Fruit fly (Drosophila melanogaster) whole organism, embryonic: Measurements from ENCODE around the gene CG18675.

ENCODE experiments used
- Antp ChIP-seq: fragments of 200-800 bp; sonication (Bioruptor generic); optimal IDR thresholded peaks from 3 replicates; lab custom pipeline; 2016; ENCODE audit warnings: missing biosample characterization, missing genetic modification characterization
- Atf6 ChIP-seq: fragments of 200-800 bp; sonication (Bioruptor generic); IDR thresholded peaks from 2 replicates; pipeline ENCODE4 v1.3.6; 2022; ENCODE audit warnings: missing biosample characterization, missing genetic modification characterization
- CG10654 ChIP-seq: fragments of 200-800 bp; sonication (Bioruptor generic); optimal IDR thresholded peaks from 2 replicates; lab custom pipeline; 2016; ENCODE audit warnings: missing biosample characterization, missing genetic modification characterization
- CG10959 ChIP-seq: fragments of 200-800 bp; sonication (Bioruptor generic); IDR thresholded peaks from 2 replicates; pipeline ENCODE4 v1.3.6; 2022; ENCODE audit warnings: missing biosample characterization, missing genetic modification characterization
- CG10979 ChIP-seq: fragments of 200-800 bp; sonication (Bioruptor generic); optimal IDR thresholded peaks from 2 replicates; lab custom pipeline; 2018; ENCODE audit warnings: missing biosample characterization, mild to moderate bottlenecking, missing genetic modification characterization, moderate library complexity
- CG12071 ChIP-seq: fragments of 200-800 bp; sonication (Bioruptor generic); optimal IDR thresholded peaks from 3 replicates; lab custom pipeline; 2018; ENCODE audit warnings: missing biosample characterization, mild to moderate bottlenecking, missing genetic modification characterization
- CG12299 ChIP-seq: fragments of 200-800 bp; sonication (Bioruptor generic); optimal IDR thresholded peaks from 2 replicates; lab custom pipeline; 2018; ENCODE audit warnings: missing biosample characterization, mild to moderate bottlenecking, missing genetic modification characterization
- CG13296 ChIP-seq: fragments of 200-800 bp; sonication (Bioruptor generic); optimal IDR thresholded peaks from 3 replicates; lab custom pipeline; 2018; ENCODE audit warnings: missing biosample characterization, mild to moderate bottlenecking, missing genetic modification characterization
- CG17568 ChIP-seq: fragments of 200-800 bp; sonication (Bioruptor generic); optimal IDR thresholded peaks from 2 replicates; lab custom pipeline; 2018; ENCODE audit warnings: missing biosample characterization, mild to moderate bottlenecking, missing genetic modification characterization, moderate library complexity
- CG18764 ChIP-seq: fragments of 200-800 bp; sonication (Bioruptor generic); optimal IDR thresholded peaks from 3 replicates; lab custom pipeline; 2016; ENCODE audit warnings: missing biosample characterization, missing genetic modification characterization
- CG2202 ChIP-seq: fragments of 200-800 bp; sonication (Bioruptor generic); optimal IDR thresholded peaks from 2 replicates; lab custom pipeline; 2018; ENCODE audit warnings: missing biosample characterization, mild to moderate bottlenecking, missing genetic modification characterization
- CG2678 ChIP-seq: fragments of 200-800 bp; sonication (Bioruptor generic); optimal IDR thresholded peaks from 3 replicates; lab custom pipeline; 2019; ENCODE audit warnings: missing biosample characterization, mild to moderate bottlenecking, missing genetic modification characterization, moderate library complexity
- CG2712 ChIP-seq: fragments of 200-800 bp; optimal IDR thresholded peaks from 3 replicates; lab custom pipeline; 2019; ENCODE audit warnings: missing biosample characterization, mild to moderate bottlenecking, missing genetic modification characterization, moderate library complexity
- CG2875 ChIP-seq: fragments of 200-800 bp; sonication (Bioruptor generic); optimal IDR thresholded peaks from 2 replicates; lab custom pipeline; 2017; ENCODE audit warnings: missing biosample characterization, mild to moderate bottlenecking, missing genetic modification characterization, missing genetic modification reagents
- CG2889 ChIP-seq: fragments of 200-800 bp; sonication (Bioruptor generic); IDR thresholded peaks from 3 replicates; pipeline ENCODE4 v1.3.6; 2022; ENCODE audit warnings: missing biosample characterization, missing genetic modification characterization
- CG30403 ChIP-seq: fragments of 200-800 bp; sonication (Bioruptor generic); optimal IDR thresholded peaks from 3 replicates; lab custom pipeline; 2016; ENCODE audit warnings: missing biosample characterization, missing genetic modification characterization
- CG3163 ChIP-seq: fragments of 200-800 bp; sonication (Bioruptor generic); optimal IDR thresholded peaks from 3 replicates; lab custom pipeline; 2016; ENCODE audit warnings: missing biosample characterization, missing genetic modification characterization
- CG4328 ChIP-seq: fragments of 200-800 bp; sonication (Bioruptor generic); optimal IDR thresholded peaks from 3 replicates; lab custom pipeline; 2017; ENCODE audit warnings: missing biosample characterization, missing genetic modification reagents, missing genetic modification characterization
- CG6689 ChIP-seq: fragments of 200-800 bp; sonication (Bioruptor generic); IDR thresholded peaks from 2 replicates; pipeline ENCODE4 v1.3.6; 2022; ENCODE audit warnings: missing biosample characterization, missing genetic modification characterization
- CG8388 ChIP-seq: fragments of 200-800 bp; sonication (Bioruptor generic); optimal IDR thresholded peaks from 2 replicates; lab custom pipeline; 2019; ENCODE audit warnings: missing biosample characterization, mild to moderate bottlenecking, missing genetic modification characterization, moderate library complexity
- CG9437 ChIP-seq: fragments of 200-800 bp; sonication (Bioruptor generic); optimal IDR thresholded peaks from 2 replicates; lab custom pipeline; 2018; ENCODE audit warnings: missing biosample characterization, mild to moderate bottlenecking, missing genetic modification characterization
- CG9797 ChIP-seq: fragments of 200-800 bp; sonication (Bioruptor generic); optimal IDR thresholded peaks from 3 replicates; lab custom pipeline; 2018; ENCODE audit warnings: missing biosample characterization, mild to moderate bottlenecking, missing genetic modification characterization
- CG9817 ChIP-seq: fragments of 200-800 bp; sonication (Bioruptor generic); optimal IDR thresholded peaks from 2 replicates; lab custom pipeline; 2018; ENCODE audit warnings: missing biosample characterization, mild to moderate bottlenecking, missing genetic modification characterization, moderate library complexity
- Camta ChIP-seq: fragments of 200-800 bp; sonication (Bioruptor generic); optimal IDR thresholded peaks from 2 replicates; lab custom pipeline; 2016; ENCODE audit warnings: missing biosample characterization, missing genetic modification characterization
- CoRest ChIP-seq: fragments of 200-800 bp; sonication (Bioruptor generic); optimal IDR thresholded peaks from 3 replicates; lab custom pipeline; 2018; ENCODE audit warnings: missing biosample characterization, mild to moderate bottlenecking, missing genetic modification characterization, moderate library complexity
- Eip74EF ChIP-seq, 2 experiments: fragments of 200-800 bp in 1 of 2; fragments of >200 bp in 1 of 2; sonication (Bioruptor generic) in 1 of 2; optimal IDR thresholded peaks; 2 replicates each; lab custom pipeline; 2017 to 2019; ENCODE audit warnings: missing biosample characterization in 2 of 2, missing genetic modification characterization in 2 of 2, mild to moderate bottlenecking in 1 of 2, moderate library complexity in 1 of 2
- HHEX ChIP-seq: fragments of 200-800 bp; sonication (Bioruptor generic); optimal IDR thresholded peaks from 3 replicates; lab custom pipeline; 2017; ENCODE audit warnings: missing biosample characterization, mild to moderate bottlenecking, missing genetic modification characterization, missing genetic modification reagents
- Lpt ChIP-seq: fragments of >200 bp; optimal IDR thresholded peaks from 2 replicates; lab custom pipeline; 2018; ENCODE audit warnings: missing biosample characterization, missing genetic modification characterization
- Max ChIP-seq: fragments of 200-800 bp; sonication (Bioruptor generic); optimal IDR thresholded peaks from 2 replicates; lab custom pipeline; 2016; ENCODE audit warnings: missing biosample characterization, mild to moderate bottlenecking, missing genetic modification characterization
- Pdp1 ChIP-seq, 2 experiments: fragments of 200-800 bp; sonication (Bioruptor generic); optimal IDR thresholded peaks; 3 replicates each; lab custom pipeline; 2016; ENCODE audit warnings: missing biosample characterization in 2 of 2, missing genetic modification characterization in 2 of 2, mild to moderate bottlenecking in 1 of 2, moderate library complexity in 1 of 2
- Scr ChIP-seq: fragments of 200-800 bp; sonication (Bioruptor generic); IDR thresholded peaks from 2 replicates; pipeline ENCODE4 v1.3.6; 2022; ENCODE audit warnings: missing biosample characterization, missing genetic modification characterization; ENCODE audit not compliant: partially characterized antibody
- Side ChIP-seq: fragments of 200-800 bp; sonication (Bioruptor generic); optimal IDR thresholded peaks from 2 replicates; lab custom pipeline; 2016; ENCODE audit warnings: missing biosample characterization, missing genetic modification characterization
- Taf1 ChIP-seq: fragments of 200-800 bp; sonication (Bioruptor generic); IDR thresholded peaks from 2 replicates; pipeline ENCODE4 v1.3.6; 2022; ENCODE audit warnings: missing biosample characterization, missing genetic modification characterization
- ara ChIP-seq: fragments of 200-800 bp; sonication (Bioruptor generic); IDR thresholded peaks from 2 replicates; pipeline ENCODE4 v1.3.6; 2022; ENCODE audit warnings: missing biosample characterization, missing genetic modification characterization
- az2 ChIP-seq: fragments of 200-800 bp; sonication (Bioruptor generic); optimal IDR thresholded peaks from 3 replicates; lab custom pipeline; 2016; ENCODE audit warnings: missing biosample characterization, missing genetic modification characterization
- bcd ChIP-seq: fragments of 200-800 bp; sonication (Bioruptor generic); optimal IDR thresholded peaks from 2 replicates; lab custom pipeline; 2017; ENCODE audit warnings: missing biosample characterization, mild to moderate bottlenecking, missing genetic modification characterization
- danr ChIP-seq: fragments of 200-800 bp; sonication (Bioruptor generic); IDR thresholded peaks from 2 replicates; pipeline ENCODE4 v1.3.6; 2022; ENCODE audit warnings: missing biosample characterization, missing genetic modification characterization
- dysf ChIP-seq: fragments of 200-800 bp; sonication (Bioruptor generic); IDR thresholded peaks from 3 replicates; pipeline ENCODE4 v1.3.6; 2022; ENCODE audit warnings: missing biosample characterization, missing genetic modification characterization
- ems ChIP-seq: fragments of 200-800 bp; sonication (Bioruptor generic); optimal IDR thresholded peaks from 3 replicates; lab custom pipeline; 2016; ENCODE audit warnings: missing biosample characterization, missing genetic modification characterization
- ewg ChIP-seq: fragments of 200-800 bp; sonication (Bioruptor generic); optimal IDR thresholded peaks from 3 replicates; lab custom pipeline; 2017; ENCODE audit warnings: mild to moderate bottlenecking, missing biosample characterization, missing genetic modification reagents, missing genetic modification characterization
- exex ChIP-seq: fragments of 200-800 bp; sonication (Bioruptor generic); optimal IDR thresholded peaks from 4 replicates; lab custom pipeline; 2018; ENCODE audit warnings: missing biosample characterization, mild to moderate bottlenecking, missing genetic modification characterization, moderate library complexity
- eyg ChIP-seq: fragments of 200-800 bp; sonication (Bioruptor generic); optimal IDR thresholded peaks from 3 replicates; lab custom pipeline; 2016; ENCODE audit warnings: missing biosample characterization, missing genetic modification characterization
- hb ChIP-seq: fragments of 200-800 bp; sonication (Bioruptor generic); IDR thresholded peaks from 3 replicates; pipeline ENCODE4 v1.3.6; 2022; ENCODE audit warnings: missing biosample characterization, missing genetic modification characterization; ENCODE audit not compliant: partially characterized antibody
- jigr1 ChIP-seq: fragments of 200-800 bp; sonication (Bioruptor generic); IDR thresholded peaks from 3 replicates; pipeline ENCODE4 v1.3.6; 2022; ENCODE audit warnings: missing biosample characterization, missing genetic modification characterization
- ken ChIP-seq: fragments of 200-800 bp; sonication (Bioruptor generic); IDR thresholded peaks from 3 replicates; pipeline ENCODE4 v1.3.6; 2022; ENCODE audit warnings: missing biosample characterization, missing genetic modification characterization
- mam ChIP-seq: fragments of 200-800 bp; sonication (Bioruptor generic); optimal IDR thresholded peaks from 3 replicates; lab custom pipeline; 2016; ENCODE audit warnings: missing biosample characterization, missing genetic modification characterization
- ranshi ChIP-seq: fragments of 200-800 bp; sonication (Bioruptor generic); IDR thresholded peaks from 2 replicates; pipeline ENCODE4 v1.3.6; 2022; ENCODE audit warnings: missing biosample characterization, missing genetic modification characterization
- sna ChIP-seq: fragments of 200-800 bp; sonication (Bioruptor generic); IDR thresholded peaks from 2 replicates; pipeline ENCODE4 v1.3.6; 2022; ENCODE audit warnings: missing biosample characterization, missing genetic modification characterization; ENCODE audit not compliant: partially characterized antibody
- sug ChIP-seq: fragments of 200-800 bp; optimal IDR thresholded peaks from 2 replicates; lab custom pipeline; 2019; ENCODE audit warnings: missing biosample characterization, mild to moderate bottlenecking, missing genetic modification characterization, moderate library complexity
- vfl ChIP-seq: fragments of 200-800 bp; sonication (Bioruptor generic); optimal IDR thresholded peaks from 2 replicates; lab custom pipeline; 2016; ENCODE audit warnings: missing biosample characterization, missing genetic modification characterization
- wdn ChIP-seq: fragments of 200-800 bp; sonication (Bioruptor generic); IDR thresholded peaks from 2 replicates; pipeline ENCODE4 v1.3.6; 2022; ENCODE audit warnings: missing biosample characterization, missing genetic modification characterization

Gene CG18675

DNA sequence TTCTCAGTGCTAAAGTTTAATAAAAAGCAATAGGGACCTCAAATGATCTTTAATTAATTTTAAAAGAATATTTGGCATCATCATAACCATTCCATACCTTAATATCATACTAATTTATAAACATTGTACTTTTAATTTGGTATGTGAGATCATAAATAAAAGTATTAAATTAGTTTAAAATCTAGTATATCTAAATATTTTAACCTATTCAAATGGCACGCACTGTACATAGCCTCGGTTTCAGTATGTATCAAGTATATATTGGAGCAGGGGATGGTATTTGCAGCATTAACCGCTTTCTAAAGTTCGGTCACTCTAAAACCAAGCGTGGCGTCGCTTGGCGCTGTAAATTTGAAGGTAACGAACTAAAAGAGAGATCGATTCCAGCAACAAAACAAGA is 68.7 kb downstream of the CG18675 start, which contains the start of gene pav (continued):
- TF ChIP-seq Scr (GFP tag; lab: Robert Waterston, UW) (no peak), CoRest (tag; lab: Kevin White, UChicago) (peak; percentile 70), ems (GFP tag; lab: Kevin White, UChicago) (no peak), CG6689 (GFP tag; lab: Robert Waterston, UW) (peak; percentile 4; the same call in 1 of the 2 replicates), CG12299 (tag; lab: Kevin White, UChicago) (peak; percentile 6), ewg (GFP tag; lab: Kevin White, UChicago) (no peak), CG9437 (GFP tag; lab: Kevin White, UChicago) (no peak), Taf1 (peak; percentile 39; the same call in 1 of the 2 replicates), hb (GFP tag; lab: Robert Waterston, UW) (no peak), sna (GFP tag; lab: Robert Waterston, UW) (no peak), ranshi (peak; percentile 11; the same call in 1 of the 2 replicates), Side (GFP tag; lab: Kevin White, UChicago) (no peak), Pdp1 (GFP tag; optimal IDR thresholded peaks at IDR 0.05; lab: Kevin White, UChicago) (no peak), bcd (GFP tag; lab: Kevin White, UChicago) (no peak), CG17568 (GFP tag; lab: Kevin White, UChicago) (no peak), Atf6 (peak; percentile 26; the same call in 1 of the 2 replicates), Eip74EF (GFP tag; optimal IDR thresholded peaks at IDR 0.05; lab: Kevin White, UChicago) (no peak), CG2712 (peak; percentile 71), exex (tag; lab: Kevin White, UChicago) (no peak), HHEX (no peak), CG9817 (tag; lab: Kevin White, UChicago) (peak; percentile 50), CG10959 (GFP tag; lab: Robert Waterston, UW) (no peak), CG2678 (tag; lab: Kevin White, UChicago) (no peak), eyg (GFP tag; lab: Kevin White, UChicago) (no peak), Lpt (GFP tag; lab: Kevin White, UChicago) (no peak), CG30403 (GFP tag; lab: Kevin White, UChicago) (peak; percentile 54), CG3163 (GFP tag; lab: Kevin White, UChicago) (no peak), CG13296 (no peak), CG18764 (GFP tag; lab: Kevin White, UChicago) (no peak), CG4328 (GFP tag; lab: Kevin White, UChicago) (no peak), CG8388 (GFP tag; lab: Kevin White, UChicago) (no peak), az2 (GFP tag; lab: Kevin White, UChicago) (peak; percentile 1), ara (GFP tag; lab: Robert Waterston, UW) (no peak), dysf (peak; percentile 70; the same call in 2 of the 3 replicates), CG10654 (GFP tag; lab: Kevin White, UChicago) (no peak), vfl (GFP tag; lab: Kevin White, UChicago) (no peak), CG10979 (tag; lab: Kevin White, UChicago) (peak; percentile 41), CG12071 (GFP tag; lab: Kevin White, UChicago) (no peak), Camta (GFP tag; lab: Kevin White, UChicago) (no peak), wdn (no peak), Max (GFP tag; lab: Kevin White, UChicago) (peak; percentile 27), CG2202 (tag; lab: Kevin White, UChicago) (no peak), mam (GFP tag; lab: Kevin White, UChicago) (no peak), danr (GFP tag; lab: Robert Waterston, UW) (no peak), sug (no peak), CG2889 (GFP tag; lab: Robert Waterston, UW) (no peak), Antp (GFP tag; lab: Kevin White, UChicago) (no peak), jigr1 (GFP tag; lab: Robert Waterston, UW) (no peak), CG9797 (peak; percentile 79), ken (GFP tag; lab: Robert Waterston, UW) (no peak), CG2875 (GFP tag; lab: Kevin White, UChicago) (no peak)
